Worm (Caenorhabditis elegans) whole organism, L1 larva: ENCODE data around the gene zip-8.

Experiments
- C34B4.2 ChIP-seq: sonication (generic microtip); optimal IDR thresholded peaks from 2 replicates; lab custom pipeline; 2017; ENCODE audit warnings: mild to moderate bottlenecking, missing genetic modification characterization, missing compliant biosample characterization
- F16B12.6 ChIP-seq: fragments of 150-350 bp; optimal IDR thresholded peaks from 2 replicates; lab custom pipeline; 2014; ENCODE audit warnings: missing biosample characterization, missing genetic modification characterization
- Y116A8C.19 ChIP-seq: sonication (generic microtip); optimal IDR thresholded peaks from 2 replicates; lab custom pipeline; 2016; ENCODE audit warnings: missing compliant biosample characterization, missing genetic modification characterization, borderline replicate concordance
- aha-1 ChIP-seq: fragments of 150-350 bp; optimal IDR thresholded peaks from 2 replicates; lab custom pipeline; 2014; ENCODE audit warnings: missing biosample characterization, missing genetic modification characterization
- alr-1 ChIP-seq: fragments of 200-800 bp; sonication (Bioruptor generic); optimal IDR thresholded peaks from 2 replicates; lab custom pipeline; 2018; ENCODE audit warnings: borderline replicate concordance, mild to moderate bottlenecking, missing genetic modification characterization, missing compliant biosample characterization
- aly-2 ChIP-seq: fragments of 150-350 bp; optimal IDR thresholded peaks from 2 replicates; lab custom pipeline; 2014; ENCODE audit warnings: missing biosample characterization, missing genetic modification characterization
- ama-1 ChIP-seq: fragments of 150-350 bp; optimal IDR thresholded peaks from 2 replicates; lab custom pipeline; 2014
- blmp-1 ChIP-seq: fragments of 150-350 bp; optimal IDR thresholded peaks from 2 replicates; lab custom pipeline; 2014; ENCODE audit warnings: missing biosample characterization, missing genetic modification characterization
- ceh-82 ChIP-seq, 3 experiments: fragments of 150-350 bp in 1 of 3; sonication (generic microtip) in 2 of 3; optimal IDR thresholded peaks; 2 replicates each; lab custom pipeline; 2014 to 2017; ENCODE audit warnings: missing biosample characterization in 3 of 3, missing genetic modification characterization in 3 of 3
- ceh-88 ChIP-seq: fragments of 200-800 bp; sonication (Bioruptor generic); IDR thresholded peaks from 2 replicates; pipeline ENCODE4 v1.3.6; 2022; ENCODE audit warnings: missing genetic modification characterization, missing compliant biosample characterization
- ces-1 ChIP-seq: fragments of 150-350 bp; optimal IDR thresholded peaks from 2 replicates; lab custom pipeline; 2014; ENCODE audit warnings: missing biosample characterization, missing genetic modification reagents, missing genetic modification characterization
- efl-1 ChIP-seq, 4 experiments: fragments of 150-350 bp; optimal IDR thresholded peaks in 3 of 4; peaks in 1 of 4; 1 replicate in 1 of 4; 2 replicates in 3 of 4; lab custom pipeline; 2014; ENCODE audit warnings: missing biosample characterization in 2 of 4, missing genetic modification characterization in 2 of 4, missing genetic modification reagents in 2 of 4
- egl-27 ChIP-seq, 2 experiments: fragments of 150-350 bp in 1 of 2; sonication (generic microtip); optimal IDR thresholded peaks; 3 replicates each; lab custom pipeline; 2017 to 2018; ENCODE audit warnings: missing biosample characterization in 2 of 2, missing genetic modification characterization in 2 of 2, missing genetic modification reagents in 2 of 2
- elt-2 ChIP-seq: sonication (generic microtip); optimal IDR thresholded peaks from 2 replicates; lab custom pipeline; 2016; ENCODE audit warnings: missing genetic modification characterization, mild to moderate bottlenecking, inconsistent platforms, missing compliant biosample characterization, missing genetic modification reagents
- fkh-10 ChIP-seq: sonication (generic microtip); optimal IDR thresholded peaks from 2 replicates; lab custom pipeline; 2017; ENCODE audit warnings: missing biosample characterization, missing genetic modification reagents, missing genetic modification characterization
- fos-1 ChIP-seq: fragments of 150-350 bp; optimal IDR thresholded peaks from 2 replicates; lab custom pipeline; 2014; ENCODE audit warnings: missing biosample characterization, missing genetic modification characterization
- grh-1 ChIP-seq: fragments of 200-800 bp; sonication (Bioruptor generic); IDR thresholded peaks from 2 replicates; pipeline ENCODE4 v1.3.6; 2022; ENCODE audit warnings: missing genetic modification reagents, missing genetic modification characterization, missing compliant biosample characterization
- hlh-17 ChIP-seq: fragments of 200-800 bp; sonication (Bioruptor generic); optimal IDR thresholded peaks from 2 replicates; lab custom pipeline; 2018; ENCODE audit warnings: missing genetic modification characterization, mild to moderate bottlenecking, missing compliant biosample characterization, moderate library complexity, borderline replicate concordance
- hpl-2 ChIP-seq: fragments of 150-350 bp; optimal IDR thresholded peaks from 2 replicates; lab custom pipeline; 2014; ENCODE audit warnings: missing biosample characterization, missing genetic modification reagents, missing genetic modification characterization
- isw-1 ChIP-seq: fragments of 200-800 bp; sonication (Bioruptor generic); IDR thresholded peaks from 2 replicates; pipeline ENCODE4 v1.3.6; 2022; ENCODE audit warnings: missing genetic modification characterization, missing compliant biosample characterization
- jun-1 ChIP-seq: fragments of 150-350 bp; optimal IDR thresholded peaks from 2 replicates; lab custom pipeline; 2014; ENCODE audit warnings: missing biosample characterization, missing genetic modification reagents, missing genetic modification characterization
- lin-13 ChIP-seq: fragments of 150-350 bp; optimal IDR thresholded peaks from 2 replicates; lab custom pipeline; 2014; ENCODE audit warnings: missing biosample characterization, missing genetic modification reagents, missing genetic modification characterization
- lin-15B ChIP-seq: fragments of 150-350 bp; sonication (generic microtip); optimal IDR thresholded peaks from 3 replicates; lab custom pipeline; 2014; ENCODE audit warnings: missing biosample characterization, missing genetic modification characterization
- lin-39 ChIP-seq: fragments of 150-350 bp; optimal IDR thresholded peaks from 2 replicates; lab custom pipeline; 2014; ENCODE audit warnings: missing biosample characterization, missing genetic modification reagents, missing genetic modification characterization
- lsy-2 ChIP-seq, 2 experiments: fragments of 150-350 bp; optimal IDR thresholded peaks; 2 replicates each; lab custom pipeline; 2014; ENCODE audit warnings: missing biosample characterization in 2 of 2, missing genetic modification characterization in 2 of 2
- mep-1 ChIP-seq: fragments of 150-350 bp; optimal IDR thresholded peaks from 2 replicates; lab custom pipeline; 2014; ENCODE audit warnings: missing biosample characterization, missing genetic modification characterization
- nhr-12 ChIP-seq: sonication (generic microtip); optimal IDR thresholded peaks from 2 replicates; lab custom pipeline; 2017; ENCODE audit warnings: missing biosample characterization, missing genetic modification characterization
- nhr-20 ChIP-seq: sonication (generic microtip); optimal IDR thresholded peaks from 2 replicates; lab custom pipeline; 2016; ENCODE audit warnings: mild to moderate bottlenecking, missing genetic modification characterization, missing compliant biosample characterization
- nhr-237 ChIP-seq: fragments of 150-350 bp; optimal IDR thresholded peaks from 2 replicates; lab custom pipeline; 2014; ENCODE audit warnings: missing biosample characterization, missing genetic modification characterization
- nhr-84 ChIP-seq: sonication (generic microtip); optimal IDR thresholded peaks from 2 replicates; lab custom pipeline; 2017; ENCODE audit warnings: missing biosample characterization, missing genetic modification characterization
- nhr-90 ChIP-seq: sonication (generic microtip); optimal IDR thresholded peaks from 2 replicates; lab custom pipeline; 2016; ENCODE audit warnings: mild to moderate bottlenecking, missing genetic modification characterization, missing compliant biosample characterization; ENCODE audit not compliant: poor library complexity
- pag-3 ChIP-seq: sonication (generic microtip); optimal IDR thresholded peaks from 2 replicates; lab custom pipeline; 2017; ENCODE audit warnings: missing genetic modification characterization, mild to moderate bottlenecking, missing compliant biosample characterization, antibody characterized with exemption, borderline replicate concordance; ENCODE audit not compliant: insufficient read depth
- pqm-1 ChIP-seq: sonication (generic microtip); optimal IDR thresholded peaks from 3 replicates; lab custom pipeline; 2017; ENCODE audit warnings: missing biosample characterization, missing genetic modification characterization
- rnt-1 ChIP-seq: sonication (generic microtip); optimal IDR thresholded peaks from 2 replicates; lab custom pipeline; 2016; ENCODE audit warnings: mild to moderate bottlenecking, missing genetic modification characterization, moderate library complexity, missing compliant biosample characterization
- skn-1 ChIP-seq: fragments of 150-350 bp; optimal IDR thresholded peaks from 2 replicates; lab custom pipeline; 2014; ENCODE audit warnings: missing biosample characterization, missing genetic modification characterization
- snpc-4 ChIP-seq: fragments of 150-350 bp; optimal IDR thresholded peaks from 2 replicates; lab custom pipeline; 2014; ENCODE audit warnings: missing biosample characterization, missing genetic modification characterization
- snu-23 ChIP-seq: sonication (generic microtip); optimal IDR thresholded peaks from 2 replicates; lab custom pipeline; 2016; ENCODE audit warnings: missing genetic modification characterization, missing compliant biosample characterization
- sox-4 ChIP-seq: sonication (generic microtip); optimal IDR thresholded peaks from 2 replicates; lab custom pipeline; 2016; ENCODE audit warnings: missing genetic modification characterization, missing compliant biosample characterization
- sptf-1 ChIP-seq: fragments of 150-350 bp; optimal IDR thresholded peaks from 2 replicates; lab custom pipeline; 2014; ENCODE audit warnings: missing biosample characterization, missing genetic modification characterization
- tlp-1 ChIP-seq: fragments of 150-350 bp; optimal IDR thresholded peaks from 2 replicates; lab custom pipeline; 2014; ENCODE audit warnings: missing biosample characterization, missing genetic modification characterization
- unc-130 ChIP-seq: fragments of 150-350 bp; optimal IDR thresholded peaks from 2 replicates; lab custom pipeline; 2017; ENCODE audit warnings: missing biosample characterization, missing genetic modification characterization, inconsistent platforms
- unc-62 ChIP-seq: fragments of 150-350 bp; optimal IDR thresholded peaks from 2 replicates; lab custom pipeline; 2014; ENCODE audit warnings: missing biosample characterization, missing genetic modification reagents, missing genetic modification characterization
- unc-86 ChIP-seq: sonication (generic microtip); optimal IDR thresholded peaks from 2 replicates; lab custom pipeline; 2016; ENCODE audit warnings: missing genetic modification characterization, missing compliant biosample characterization
- unc-98 ChIP-seq: fragments of 200-800 bp; sonication (Bioruptor generic); IDR thresholded peaks from 2 replicates; pipeline ENCODE4 v1.3.6; 2022; ENCODE audit warnings: missing genetic modification characterization, missing compliant biosample characterization
- vab-15 ChIP-seq: sonication (generic microtip); optimal IDR thresholded peaks from 2 replicates; lab custom pipeline; 2017; ENCODE audit warnings: missing genotype, mild to moderate bottlenecking, missing genetic modification characterization, missing compliant biosample characterization
- xbp-1 ChIP-seq: sonication (generic microtip); optimal IDR thresholded peaks from 2 replicates; lab custom pipeline; 2016; ENCODE audit warnings: missing genetic modification characterization, missing compliant biosample characterization
- zip-4 ChIP-seq: fragments of 200-800 bp; sonication (Bioruptor generic); optimal IDR thresholded peaks from 2 replicates; lab custom pipeline; 2018; ENCODE audit warnings: mild to moderate bottlenecking, missing genetic modification characterization, moderate library complexity, missing compliant biosample characterization

zip-8 gene

DNA sequence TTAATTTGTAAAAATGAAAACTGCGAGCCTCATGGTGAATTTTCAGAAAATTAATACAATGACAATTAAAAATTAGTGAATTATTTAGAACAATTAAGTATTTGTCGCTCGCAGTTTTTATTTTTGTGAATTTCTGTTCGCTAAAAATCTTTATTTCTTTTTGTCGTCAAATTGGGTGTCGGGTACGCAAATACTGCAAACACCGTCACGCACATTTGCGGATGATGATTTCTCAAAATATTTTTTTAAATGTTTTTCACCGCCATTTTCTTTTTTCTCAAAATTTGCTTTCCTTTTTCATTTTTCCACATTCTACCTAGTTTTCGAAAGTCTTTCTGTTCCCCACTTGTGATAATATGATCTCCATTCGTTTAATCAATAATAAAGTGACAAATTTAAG lies 10.2 kb downstream of the zip-8 start (continued):
- TF ChIP-seq sptf-1 (tag; lab: Kevin White, UChicago) (no peak), mep-1 (tag; lab: Kevin White, UChicago) (peak; percentile 36), isw-1 (GFP tag; lab: Robert Waterston, UW) (peak; percentile 36), lin-13 (GFP tag; lab: Kevin White, UChicago) (peak; percentile 16), vab-15 (no peak), nhr-90 (tag; lab: Kevin White, UChicago) (peak; percentile 24), snu-23 (GFP tag; lab: Kevin White, UChicago) (no peak), pag-3 (tag; lab: Kevin White, UChicago) (no peak), pqm-1 (no peak), aly-2 (no peak), blmp-1 (tag; lab: Kevin White, UChicago) (peak; percentile 43), elt-2 (tag; lab: Kevin White, UChicago) (no peak), hpl-2 (GFP tag; lab: Kevin White, UChicago) (no peak), nhr-84 (tag; lab: Kevin White, UChicago) (no peak), alr-1 (no peak), Y116A8C.19 (no peak), lin-39 (tag; lab: Kevin White, UChicago) (no peak), ama-1 (lab: Kevin White, UChicago) (no peak), nhr-20 (tag; lab: Kevin White, UChicago) (peak; percentile 62), C34B4.2 (tag; lab: Kevin White, UChicago) (no peak), unc-130 (no peak), tlp-1 (no peak), F16B12.6 (tag; lab: Kevin White, UChicago) (peak; percentile 95), fos-1 (peak; percentile 28), zip-4 (GFP tag; lab: Kevin White, UChicago) (no peak), unc-62 (GFP tag; lab: Kevin White, UChicago) (no peak), egl-27 (tag; optimal IDR thresholded peaks at IDR 0.05; lab: Kevin White, UChicago) (no peak), skn-1 (tag; lab: Kevin White, UChicago) (peak; percentile 98), sox-4 (tag; lab: Kevin White, UChicago) (no peak), hlh-17 (GFP tag; lab: Kevin White, UChicago) (no peak), efl-1 (optimal IDR thresholded peaks at IDR 0.05; lab: Kevin White, UChicago) (peak; percentile 64 to 77), efl-1 (GFP tag; optimal IDR thresholded peaks at IDR 0.05 in 1 of 2; lab: Kevin White, UChicago) (peak; percentile 72 to 96), snpc-4 (tag; lab: Kevin White, UChicago) (peak; percentile 16), ceh-82 (tag; optimal IDR thresholded peaks at IDR 0.05; lab: Kevin White, UChicago) (peak; percentile 5 to 50 (median 33)), lin-15B (peak; percentile 13), aha-1 (tag; lab: Kevin White, UChicago) (no peak), grh-1 (GFP tag; lab: Robert Waterston, UW) (no peak), ces-1 (no peak), nhr-12 (tag; lab: Kevin White, UChicago) (no peak), lsy-2 (tag; optimal IDR thresholded peaks at IDR 0.05; lab: Kevin White, UChicago) (peak; percentile 72 to 76), jun-1 (no peak), nhr-237 (tag; lab: Kevin White, UChicago) (no peak), unc-98 (GFP tag; lab: Robert Waterston, UW) (no peak), xbp-1 (peak; percentile 49), fkh-10 (GFP tag; lab: Kevin White, UChicago) (no peak), rnt-1 (tag; lab: Kevin White, UChicago) (peak; percentile 52), ceh-88 (GFP tag; lab: Robert Waterston, UW) (no peak), unc-86 (no peak)
- TF ChIP-seq, all 84 proteins: peak for 26
